Worm (Caenorhabditis elegans) whole organism, late embryonic: ENCODE measurements around the gene egl-17.

Experiments
- ceh-2 ChIP-seq: sonication (generic microtip); optimal IDR thresholded peaks from 2 replicates; lab custom pipeline; 2016; ENCODE audit warnings: missing genotype, missing genetic modification characterization, missing compliant biosample characterization
- nhr-11 ChIP-seq: fragments of 150-350 bp; optimal IDR thresholded peaks from 2 replicates; lab custom pipeline; 2014; ENCODE audit warnings: missing biosample characterization, missing genetic modification characterization
- ref-2 ChIP-seq: sonication (generic microtip); optimal IDR thresholded peaks from 2 replicates; lab custom pipeline; 2016; ENCODE audit warnings: missing genetic modification characterization, missing compliant biosample characterization
- rnt-1 ChIP-seq: sonication (generic microtip); optimal IDR thresholded peaks from 2 replicates; lab custom pipeline; 2016; ENCODE audit warnings: missing genetic modification characterization, missing compliant biosample characterization
- unc-42 ChIP-seq: sonication (generic microtip); optimal IDR thresholded peaks from 2 replicates; lab custom pipeline; 2016; ENCODE audit warnings: missing genotype, missing genetic modification characterization, missing compliant biosample characterization

ce11 chrX:449820-450219, 39.7 kb upstream of the egl-17 start, which contains the start of gene F52D1.2:
- TF ChIP-seq rnt-1 (tag; lab: Kevin White, UChicago) (no peak), ceh-2 (no peak), unc-42 (tag; lab: Kevin White, UChicago) (no peak), nhr-11 (tag; lab: Kevin White, UChicago) (no peak), ref-2 (tag; lab: Kevin White, UChicago) (no peak)
